Worm (Caenorhabditis elegans): ENCODE results near the gene F42A10.6.

Gene F42A10.6

ce11 chrIII:6137431-6137830 lies 39.2 kb downstream of the F42A10.6 start:
- TF ChIP-seq lin-40 (tag; optimal IDR thresholded peaks at IDR 0.05), result peak; percentile 46
- TF ChIP-seq C06A6.2 (GFP tag; conservative IDR thresholded peaks at IDR 0.05), result 0 out of 2 replicates have a peak, but pooled peaks have one; percentile 56
- no peak for TF ChIP-seq lsl-1 (GFP tag; optimal IDR thresholded peaks at IDR 0.05)
- TF ChIP-seq K12H6.12 (tag; optimal IDR thresholded peaks at IDR 0.05), result peak; percentile 64
- TF ChIP-seq mcd-1 (GFP tag; IDR thresholded peaks at IDR 0.05), result peak; percentile 17; the same call in 1 of the 2 replicates
- TF ChIP-seq bed-1 (GFP tag; IDR thresholded peaks at IDR 0.05), result 0 out of 2 replicates have a peak, but pooled peaks have one; percentile 27
- no peak for TF ChIP-seq C17E4.6 (GFP tag; IDR thresholded peaks at IDR 0.05)
- TF ChIP-seq ZK185.1 (tag; optimal IDR thresholded peaks at IDR 0.05; ENCODE audit: poor library complexity, severe bottlenecking), result no peak
- TF ChIP-seq lin-26 (GFP tag; IDR thresholded peaks at IDR 0.05), result no peak
- peak; percentile 52 for TF ChIP-seq ceh-27 (GFP tag; optimal IDR thresholded peaks at IDR 0.05)
- TF ChIP-seq snpc-4 (GFP tag; optimal IDR thresholded peaks at IDR 0.05), result peak; percentile 25
- TF ChIP-seq snpc-4 (tag; optimal IDR thresholded peaks at IDR 0.05), result no peak
- no peak for TF ChIP-seq repo-1 (tag; optimal IDR thresholded peaks at IDR 0.05)
- peak; percentile 74 for TF ChIP-seq somi-1 (GFP tag; optimal IDR thresholded peaks at IDR 0.05)
- TF ChIP-seq pha-4 (tag; optimal IDR thresholded peaks at IDR 0.05), result no peak
- peak; percentile 43 for TF ChIP-seq madf-10 (tag; optimal IDR thresholded peaks at IDR 0.05)
- TF ChIP-seq atf-7 (tag; optimal IDR thresholded peaks at IDR 0.05), result peak; percentile 36
- TF ChIP-seq cebp-1 (GFP tag; IDR thresholded peaks at IDR 0.05), result no peak
- TF ChIP-seq cebp-1 (tag; optimal IDR thresholded peaks at IDR 0.05), result peak; percentile 48
- TF ChIP-seq hmg-1.2 (GFP tag; IDR thresholded peaks at IDR 0.05), result peak; percentile 40; the same call in 1 of the 2 replicates
- peak; percentile 61; the same call in 1 of the 2 replicates for TF ChIP-seq nfyb-1 (GFP tag; IDR thresholded peaks at IDR 0.05)
- peak in 1 of 3 experiments; percentile 59 for TF ChIP-seq lin-35 (GFP tag; optimal IDR thresholded peaks at IDR 0.05)
- TF ChIP-seq chd-7 (tag; optimal IDR thresholded peaks at IDR 0.05), result peak; percentile 69
- peak; percentile 92 for TF ChIP-seq zfh-2 (GFP tag; conservative IDR thresholded peaks at IDR 0.05)
- no peak for TF ChIP-seq F23B12.7 (tag; optimal IDR thresholded peaks at IDR 0.05; ENCODE audit: insufficient read depth)

ce11 chrIII:6136178-6136577 lies 40.5 kb downstream of the F42A10.6 start, which contains the start of gene mvk-1:
Gene mvk-1, minus strand, starts transcription at chrIII:6136278.
- TF ChIP-seq ekl-4 (GFP tag; IDR thresholded peaks at IDR 0.05), result no peak

- no peak for TF ChIP-seq ztf-22 (GFP tag; optimal IDR thresholded peaks at IDR 0.05)
- TF ChIP-seq mcd-1 (GFP tag; IDR thresholded peaks at IDR 0.05), result 0 out of 2 replicates have a peak, but pooled peaks have one; percentile 28
- TF ChIP-seq egrh-3 (GFP tag; IDR thresholded peaks at IDR 0.05), result peak; percentile 49; the same call in 1 of the 2 replicates
- TF ChIP-seq T07F8.4 (tag; optimal IDR thresholded peaks at IDR 0.05), result no peak
- TF ChIP-seq somi-1 (GFP tag; optimal IDR thresholded peaks at IDR 0.05), result peak; percentile 15
- no peak for TF ChIP-seq C17E4.6 (GFP tag; IDR thresholded peaks at IDR 0.05)
- TF ChIP-seq F23B12.7 (tag; optimal IDR thresholded peaks at IDR 0.05; ENCODE audit: insufficient read depth), result no peak
- no peak for TF ChIP-seq hrde-1 (tag; optimal IDR thresholded peaks at IDR 0.05; ENCODE audit: borderline replicate concordance)
- no peak for TF ChIP-seq snpc-4 (GFP tag; optimal IDR thresholded peaks at IDR 0.05)
- TF ChIP-seq snpc-4 (tag; optimal IDR thresholded peaks at IDR 0.05), result peak in 1 of 4 experiments; percentile 28
- TF ChIP-seq zfh-2 (GFP tag; conservative IDR thresholded peaks at IDR 0.05), result peak; percentile 96
- peak; percentile 4 for TF ChIP-seq die-1 (tag; optimal IDR thresholded peaks at IDR 0.05)
- no peak for TF ChIP-seq ztf-25 (GFP tag; IDR thresholded peaks at IDR 0.05)
- no peak for TF ChIP-seq cebp-1 (GFP tag; IDR thresholded peaks at IDR 0.05)
- TF ChIP-seq cebp-1 (tag; optimal IDR thresholded peaks at IDR 0.05), result peak; percentile 17
- TF ChIP-seq chd-7 (tag; optimal IDR thresholded peaks at IDR 0.05), result peak; percentile 1
Measured at ce11 chrIII:6135211-6135610, 41.5 kb downstream of the F42A10.6 start.

ce11 chrIII:6134111-6134510 lies 42.5 kb downstream of the F42A10.6 start:
- peak; percentile 13 for TF ChIP-seq nhr-80 (tag; optimal IDR thresholded peaks at IDR 0.05)
- no peak for TF ChIP-seq madf-6 (GFP tag; IDR thresholded peaks at IDR 0.05)

Data from whole organism, young adult.